Worm (Caenorhabditis elegans) whole organism, L4 larva: ENCODE data around the gene F47D12.9.
A peak's percentile ranks its signal among the peaks of the same experiment; 100 is the strongest.

Experiments
- D1046.2 ChIP-seq: fragments of 200-800 bp; sonication (Bioruptor generic); IDR thresholded peaks from 2 replicates; pipeline ENCODE4 v1.3.6; 2022; ENCODE audit warnings: missing genetic modification characterization, missing compliant biosample characterization
- R02D3.7 ChIP-seq: fragments of 150-350 bp; sonication (generic microtip); optimal IDR thresholded peaks from 3 replicates; lab custom pipeline; 2014; ENCODE audit warnings: missing biosample characterization, missing genetic modification characterization
- T20F7.1 ChIP-seq: fragments of 200-800 bp; sonication (Bioruptor generic); optimal IDR thresholded peaks from 2 replicates; lab custom pipeline; 2018; ENCODE audit warnings: mild to moderate bottlenecking, missing genetic modification characterization, missing compliant biosample characterization
- T26A8.4 ChIP-seq: fragments of 200-800 bp; sonication (Bioruptor generic); IDR thresholded peaks from 2 replicates; pipeline ENCODE4 v1.3.6; 2022; ENCODE audit warnings: missing genetic modification characterization, missing compliant biosample characterization
- Y48G9A.11 ChIP-seq: fragments of 200-800 bp; sonication (Bioruptor generic); IDR thresholded peaks from 2 replicates; pipeline ENCODE4 v1.3.6; 2022; ENCODE audit warnings: missing genetic modification reagents, missing genetic modification characterization, missing compliant biosample characterization
- ZK546.5 ChIP-seq, 2 experiments: sonication (generic microtip); optimal IDR thresholded peaks; 2 replicates each; lab custom pipeline; 2017; ENCODE audit warnings: missing biosample characterization in 2 of 2, missing genetic modification characterization in 2 of 2
- aha-1 ChIP-seq: fragments of 150-350 bp; peaks from one replicate; lab custom pipeline; 2014; ENCODE audit warnings: missing biosample characterization, missing genetic modification characterization
- aly-2 ChIP-seq: sonication (generic microtip); optimal IDR thresholded peaks from 2 replicates; lab custom pipeline; 2018; ENCODE audit warnings: missing biosample characterization, missing genetic modification characterization
- ama-1 ChIP-seq: fragments of 150-350 bp; optimal IDR thresholded peaks from 2 replicates; lab custom pipeline; 2014; ENCODE audit warnings: inconsistent platforms, mixed read lengths
- arid-1 ChIP-seq: fragments of 200-800 bp; sonication (Bioruptor generic); conservative IDR thresholded peaks from 2 replicates; pipeline ENCODE4 v1.3.6; 2022; ENCODE audit warnings: missing genetic modification reagents, missing genetic modification characterization, missing compliant biosample characterization
- ceh-20 ChIP-seq: fragments of 200-800 bp; sonication (Bioruptor generic); IDR thresholded peaks from 2 replicates; pipeline ENCODE4 v1.3.6; 2022; ENCODE audit warnings: missing genetic modification reagents, missing genetic modification characterization, missing compliant biosample characterization
- ceh-32 ChIP-seq: sonication (generic microtip); optimal IDR thresholded peaks from 2 replicates; lab custom pipeline; 2016; ENCODE audit warnings: mild to moderate bottlenecking, missing genetic modification characterization, missing compliant biosample characterization; ENCODE audit not compliant: poor library complexity
- ces-1 ChIP-seq: fragments of 150-350 bp; sonication (generic microtip); optimal IDR thresholded peaks from 4 replicates; lab custom pipeline; 2014; ENCODE audit warnings: missing biosample characterization, missing genetic modification reagents, missing genetic modification characterization
- ctbp-1 ChIP-seq: fragments of 200-800 bp; sonication (Bioruptor generic); IDR thresholded peaks from 2 replicates; pipeline ENCODE4 v1.3.6; 2022; ENCODE audit warnings: missing genetic modification reagents, missing genetic modification characterization, missing compliant biosample characterization
- daf-16 ChIP-seq, 3 experiments: sonication (generic microtip); optimal IDR thresholded peaks; 2 replicates each; lab custom pipeline; 2016 to 2017; ENCODE audit warnings: missing genetic modification characterization in 3 of 3, missing genetic modification reagents in 3 of 3, mild to moderate bottlenecking in 2 of 3, missing compliant biosample characterization in 2 of 3, missing biosample characterization in 1 of 3, moderate library complexity in 1 of 3
- daf-8 ChIP-seq: fragments of 200-800 bp; sonication (Bioruptor generic); IDR thresholded peaks from 2 replicates; pipeline ENCODE4 v1.3.6; 2022; ENCODE audit warnings: missing genetic modification characterization, missing compliant biosample characterization
- dpl-1 ChIP-seq: fragments of 150-350 bp; optimal IDR thresholded peaks from 2 replicates; lab custom pipeline; 2014; ENCODE audit warnings: missing biosample characterization, missing genetic modification reagents, missing genetic modification characterization
- dve-1 ChIP-seq: sonication (generic microtip); optimal IDR thresholded peaks from 2 replicates; lab custom pipeline; 2017; ENCODE audit warnings: antibody characterized with exemption, mild to moderate bottlenecking, missing genetic modification characterization, missing compliant biosample characterization; ENCODE audit not compliant: insufficient read depth
- egl-43 ChIP-seq: fragments of 200-800 bp; sonication (Bioruptor generic); IDR thresholded peaks from 2 replicates; pipeline ENCODE4 v1.3.6; 2022; ENCODE audit warnings: missing genetic modification reagents, missing genetic modification characterization, missing compliant biosample characterization
- fkh-10 ChIP-seq: fragments of 150-350 bp; optimal IDR thresholded peaks from 2 replicates; lab custom pipeline; 2014; ENCODE audit warnings: missing biosample characterization, missing genetic modification reagents, missing genetic modification characterization
- gei-8 ChIP-seq: fragments of 200-800 bp; sonication (Bioruptor generic); optimal IDR thresholded peaks from 2 replicates; lab custom pipeline; 2018; ENCODE audit warnings: mild to moderate bottlenecking, missing genetic modification characterization, missing compliant biosample characterization
- hif-1 ChIP-seq, 2 experiments: sonication (generic microtip); optimal IDR thresholded peaks; 2 replicates each; lab custom pipeline; 2016 to 2017; ENCODE audit warnings: missing compliant biosample characterization in 2 of 2, missing genetic modification characterization in 2 of 2, missing genetic modification reagents in 2 of 2, missing genotype in 2 of 2, mild to moderate bottlenecking in 1 of 2
- hlh-11 ChIP-seq: fragments of 200-800 bp; sonication (Bioruptor generic); optimal IDR thresholded peaks from 2 replicates; lab custom pipeline; 2018; ENCODE audit warnings: mild to moderate bottlenecking, missing genetic modification characterization, missing compliant biosample characterization
- hlh-30 ChIP-seq: sonication (generic microtip); optimal IDR thresholded peaks from 2 replicates; lab custom pipeline; 2017; ENCODE audit warnings: antibody characterized with exemption, mild to moderate bottlenecking, missing genetic modification characterization, missing compliant biosample characterization; ENCODE audit not compliant: insufficient read depth
- hmg-1.1 ChIP-seq: fragments of 200-800 bp; sonication (Bioruptor generic); IDR thresholded peaks from 2 replicates; pipeline ENCODE4 v1.3.6; 2022; ENCODE audit warnings: missing genetic modification reagents, missing genetic modification characterization, missing compliant biosample characterization
- jun-1 ChIP-seq: fragments of 150-350 bp; optimal IDR thresholded peaks from 2 replicates; lab custom pipeline; 2014; ENCODE audit warnings: missing biosample characterization, missing genetic modification reagents, missing genetic modification characterization
- lim-7 ChIP-seq: fragments of 200-800 bp; sonication (Bioruptor generic); IDR thresholded peaks from 2 replicates; pipeline ENCODE4 v1.3.6; 2022; ENCODE audit warnings: missing genetic modification characterization, missing compliant biosample characterization
- lin-38 ChIP-seq: fragments of 200-800 bp; sonication (Bioruptor generic); IDR thresholded peaks from 2 replicates; pipeline ENCODE4 v1.3.6; 2022; ENCODE audit warnings: missing genetic modification reagents, missing genetic modification characterization, missing compliant biosample characterization
- lsy-2 ChIP-seq, 2 experiments: fragments of 150-350 bp in 1 of 2; sonication (generic microtip) in 1 of 2; optimal IDR thresholded peaks; 2 replicates each; lab custom pipeline; 2014 to 2017; ENCODE audit warnings: missing biosample characterization in 2 of 2, missing genetic modification characterization in 2 of 2
- madf-9 ChIP-seq: fragments of 200-800 bp; sonication (Bioruptor generic); conservative IDR thresholded peaks from 2 replicates; pipeline ENCODE4 v1.3.6; 2022; ENCODE audit warnings: missing genetic modification reagents, missing genetic modification characterization, missing compliant biosample characterization
- mdl-1 ChIP-seq, 2 experiments: fragments of 150-350 bp in 1 of 2; sonication (generic microtip) in 1 of 2; optimal IDR thresholded peaks; 2 replicates each; lab custom pipeline; 2014 to 2017; ENCODE audit warnings: missing biosample characterization in 2 of 2, missing genetic modification characterization in 2 of 2
- mep-1 ChIP-seq: fragments of 150-350 bp; sonication (generic microtip); optimal IDR thresholded peaks from 3 replicates; lab custom pipeline; 2014; ENCODE audit warnings: missing biosample characterization, missing genetic modification characterization
- nhr-102 ChIP-seq: sonication (generic microtip); optimal IDR thresholded peaks from 2 replicates; lab custom pipeline; 2016; ENCODE audit warnings: mild to moderate bottlenecking, missing genetic modification characterization, moderate library complexity, missing compliant biosample characterization
- nhr-11 ChIP-seq: fragments of 150-350 bp; optimal IDR thresholded peaks from 2 replicates; lab custom pipeline; 2014; ENCODE audit warnings: missing biosample characterization, missing genetic modification characterization
- nhr-111 ChIP-seq: fragments of 200-800 bp; sonication (Bioruptor generic); optimal IDR thresholded peaks from 2 replicates; lab custom pipeline; 2018; ENCODE audit warnings: mild to moderate bottlenecking, missing genetic modification characterization, missing compliant biosample characterization
- nhr-25 ChIP-seq: sonication (generic microtip); optimal IDR thresholded peaks from 2 replicates; lab custom pipeline; 2017; ENCODE audit warnings: missing genetic modification characterization, mild to moderate bottlenecking, missing compliant biosample characterization, antibody characterized with exemption, moderate library complexity, borderline replicate concordance; ENCODE audit not compliant: insufficient read depth
- nhr-28 ChIP-seq: fragments of 150-350 bp; optimal IDR thresholded peaks from 2 replicates; lab custom pipeline; 2014; ENCODE audit warnings: missing biosample characterization, missing genetic modification characterization
- nhr-42 ChIP-seq: fragments of 200-800 bp; sonication (Bioruptor generic); IDR thresholded peaks from 2 replicates; pipeline ENCODE4 v1.3.6; 2022; ENCODE audit warnings: missing genetic modification characterization, missing compliant biosample characterization
- nhr-6 ChIP-seq: fragments of 150-350 bp; optimal IDR thresholded peaks from 2 replicates; lab custom pipeline; 2014; ENCODE audit warnings: missing biosample characterization, missing genetic modification characterization
- nhr-77 ChIP-seq: fragments of 150-350 bp; optimal IDR thresholded peaks from 2 replicates; lab custom pipeline; 2014; ENCODE audit warnings: missing biosample characterization, missing genetic modification characterization
- pqm-1 ChIP-seq: sonication (generic microtip); optimal IDR thresholded peaks from 2 replicates; lab custom pipeline; 2017; ENCODE audit warnings: missing biosample characterization, missing genetic modification characterization
- saeg-2 ChIP-seq: fragments of 200-800 bp; sonication (Bioruptor generic); IDR thresholded peaks from 2 replicates; pipeline ENCODE4 v1.3.6; 2022; ENCODE audit warnings: missing genetic modification reagents, missing genetic modification characterization, missing compliant biosample characterization
- set-16 ChIP-seq: fragments of 200-800 bp; sonication (Bioruptor generic); IDR thresholded peaks from 2 replicates; pipeline ENCODE4 v1.3.6; 2022; ENCODE audit warnings: missing genetic modification reagents, missing genetic modification characterization, missing compliant biosample characterization
- skn-1 ChIP-seq: fragments of 150-350 bp; optimal IDR thresholded peaks from 2 replicates; lab custom pipeline; 2014; ENCODE audit warnings: missing biosample characterization, missing genetic modification characterization
- tag-97 ChIP-seq: fragments of 200-800 bp; sonication (Bioruptor generic); IDR thresholded peaks from 2 replicates; pipeline ENCODE4 v1.3.6; 2022; ENCODE audit warnings: missing genetic modification characterization, missing compliant biosample characterization
- tra-1 ChIP-seq: fragments of 200-800 bp; sonication (Bioruptor generic); IDR thresholded peaks from 2 replicates; pipeline ENCODE4 v1.3.6; 2022; ENCODE audit warnings: missing genetic modification reagents, missing genetic modification characterization, missing compliant biosample characterization
- unc-62 ChIP-seq, 3 experiments: fragments of 150-350 bp in 1 of 3; sonication (generic microtip); optimal IDR thresholded peaks in 2 of 3; peaks in 1 of 3; 1 replicate in 1 of 3; 2 replicates in 2 of 3; lab custom pipeline; 2014 to 2017; ENCODE audit warnings: missing biosample characterization in 3 of 3, missing genetic modification characterization in 3 of 3, missing genetic modification reagents in 3 of 3, missing genotype in 1 of 3
- vab-7 ChIP-seq: fragments of 200-800 bp; sonication (Bioruptor generic); IDR thresholded peaks from 2 replicates; pipeline ENCODE4 v1.3.6; 2022; ENCODE audit warnings: missing genetic modification reagents, missing genetic modification characterization, missing compliant biosample characterization
- zip-11 ChIP-seq: fragments of 200-800 bp; sonication (Bioruptor generic); IDR thresholded peaks from 2 replicates; pipeline ENCODE4 v1.3.6; 2022; ENCODE audit warnings: missing genetic modification characterization, missing compliant biosample characterization
- zip-2 ChIP-seq: fragments of 150-350 bp; optimal IDR thresholded peaks from 2 replicates; lab custom pipeline; 2014; ENCODE audit warnings: missing biosample characterization, missing genetic modification characterization

F47D12.9 gene

ce11 chrIII:6341878-6342453, 38.8 kb upstream of the F47D12.9 start, which contains the start of gene rpn-13 (continued):
- TF ChIP-seq R02D3.7 (tag; lab: Kevin White, UChicago) (no peak), hmg-1.1 (peak; percentile 52), ama-1 (lab: Kevin White, UChicago) (no peak), daf-8 (GFP tag; lab: Robert Waterston, UW) (no peak), vab-7 (GFP tag; lab: Robert Waterston, UW) (no peak), mep-1 (tag; lab: Kevin White, UChicago) (peak; percentile 56), gei-8 (GFP tag; lab: Kevin White, UChicago) (no peak), ceh-32 (tag; lab: Kevin White, UChicago) (no peak), lin-38 (GFP tag; lab: Robert Waterston, UW) (no peak), egl-43 (no peak), hlh-11 (tag; lab: Kevin White, UChicago) (peak; percentile 36), dve-1 (tag; lab: Kevin White, UChicago) (peak; percentile 53), unc-62 (GFP tag; optimal IDR thresholded peaks at IDR 0.05 in 1 of 2; lab: Kevin White, UChicago) (peak in 1 of 2 experiments; percentile 94), unc-62 (tag; optimal IDR thresholded peaks at IDR 0.05; lab: Kevin White, UChicago) (no peak), nhr-11 (tag; lab: Kevin White, UChicago) (no peak), lim-7 (GFP tag; lab: Robert Waterston, UW) (no peak), nhr-28 (tag; lab: Kevin White, UChicago) (peak; percentile 5), Y48G9A.11 (GFP tag; lab: Robert Waterston, UW) (no peak), pqm-1 (tag; lab: Kevin White, UChicago) (no peak), ctbp-1 (no peak), set-16 (no peak), zip-2 (tag; lab: Kevin White, UChicago) (no peak), dpl-1 (GFP tag; lab: Kevin White, UChicago) (peak; percentile 51), nhr-102 (no peak), nhr-6 (peak; percentile 54), tag-97 (no peak), arid-1 (no peak), ZK546.5 (tag; optimal IDR thresholded peaks at IDR 0.05; lab: Kevin White, UChicago) (no peak), mdl-1 (tag; optimal IDR thresholded peaks at IDR 0.05; lab: Kevin White, UChicago) (peak; percentile 20 to 78), skn-1 (tag; lab: Kevin White, UChicago) (no peak), D1046.2 (GFP tag; lab: Robert Waterston, UW) (no peak), saeg-2 (GFP tag; lab: Robert Waterston, UW) (no peak), T26A8.4 (GFP tag; lab: Robert Waterston, UW) (no peak), hif-1 (tag; optimal IDR thresholded peaks at IDR 0.05; lab: Kevin White, UChicago) (peak in 1 of 2 experiments; percentile 19), T20F7.1 (peak; percentile 59), ces-1 (GFP tag; lab: Kevin White, UChicago) (no peak), zip-11 (no peak), aly-2 (no peak), tra-1 (no peak), nhr-111 (no peak), ceh-20 (GFP tag; lab: Robert Waterston, UW) (no peak), nhr-25 (tag; lab: Kevin White, UChicago) (no peak), jun-1 (tag; lab: Kevin White, UChicago) (no peak), lsy-2 (tag; optimal IDR thresholded peaks at IDR 0.05; lab: Kevin White, UChicago) (peak; percentile 75 to 98), daf-16 (GFP tag; optimal IDR thresholded peaks at IDR 0.05; lab: Kevin White, UChicago) (no peak), daf-16 (tag; optimal IDR thresholded peaks at IDR 0.05; lab: Kevin White, UChicago) (peak; percentile 49), fkh-10 (GFP tag; lab: Kevin White, UChicago) (peak; percentile 22), nhr-42 (GFP tag; lab: Robert Waterston, UW) (no peak), aha-1 (tag; lab: Kevin White, UChicago) (no peak), madf-9 (no peak), nhr-77 (peak; percentile 23), hlh-30 (tag; lab: Kevin White, UChicago) (peak; percentile 96)
